Fruit fly (Drosophila melanogaster): Measurements from ENCODE around the gene mask.

DNA sequence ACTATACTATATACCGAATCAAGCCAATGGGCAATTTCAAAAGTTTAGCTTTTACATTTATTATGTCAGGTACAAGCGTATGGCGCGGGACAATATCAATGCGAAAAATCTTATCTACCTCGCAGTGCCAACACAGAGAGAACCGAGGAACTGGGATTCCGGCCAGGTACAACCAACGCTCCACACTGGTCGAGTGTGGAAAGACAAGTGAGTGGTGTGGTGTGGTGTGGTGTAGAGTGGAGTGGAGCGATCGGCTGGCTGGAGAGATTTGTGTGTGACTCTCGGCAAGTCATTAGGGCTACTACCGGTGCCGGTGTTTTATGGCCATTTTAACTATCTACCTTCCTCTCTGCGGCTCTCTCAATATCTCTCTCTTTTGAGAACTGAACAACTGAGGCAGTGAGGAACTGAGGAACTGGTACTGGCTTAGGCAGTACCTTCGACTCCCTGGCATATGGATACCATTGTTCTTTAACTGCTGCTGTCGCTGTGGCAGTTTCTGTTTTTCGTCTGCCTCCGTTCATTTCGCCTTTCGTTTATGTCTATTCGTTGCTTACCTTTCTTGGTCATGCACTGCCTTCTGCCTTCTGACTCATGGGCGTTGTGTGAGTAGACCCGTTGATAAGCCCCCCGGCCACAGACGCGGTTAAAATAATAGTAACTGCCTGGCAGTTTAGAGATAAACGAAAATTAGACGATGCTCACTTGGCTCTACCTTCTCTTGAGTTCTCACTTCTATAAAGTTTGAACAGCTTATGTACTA is 29.1 kb downstream of the mask start:
- TF ChIP-seq CG8478 (optimal IDR thresholded peaks at IDR 0.05) = no peak
- no peak for TF ChIP-seq CTCF (optimal IDR thresholded peaks at IDR 0.05)

Measured in S2 (cell line).